Fruit fly (Drosophila melanogaster): ENCODE results near the gene CG7536.
A peak's percentile ranks its signal among the peaks of the same experiment; 100 is the strongest.

Gene CG7536

dm6 chrX:18091159-18091676 is 2.9 kb upstream of the CG7536 start, which contains the start of gene scu:
TSS of gene scu (plus strand) at chrX:18091259.
- TF ChIP-seq Abd-B (GFP tag; optimal IDR thresholded peaks at IDR 0.05) (no peak), Rel (GFP tag; optimal IDR thresholded peaks at IDR 0.05) (peak; percentile 39), Rel (tag; optimal IDR thresholded peaks at IDR 0.05) (peak; percentile 74), Sp1 (GFP tag; optimal IDR thresholded peaks at IDR 0.05) (peak; percentile 17), fru (GFP tag; optimal IDR thresholded peaks at IDR 0.05) (no peak), Hnf4 (GFP tag; optimal IDR thresholded peaks at IDR 0.05) (peak; percentile 90)

- TF ChIP-seq Rel (GFP tag; optimal IDR thresholded peaks at IDR 0.05) (no peak), Rel (tag; optimal IDR thresholded peaks at IDR 0.05) (peak; percentile 79), CG32264 (GFP tag; optimal IDR thresholded peaks at IDR 0.05) (no peak)
Measured at dm6 chrX:18090333-18090732, 2.0 kb upstream of the CG7536 start, which contains the start of gene Swt1. TSS of gene Swt1 (minus strand) at chrX:18090509.

- TF ChIP-seq jim (GFP tag; optimal IDR thresholded peaks at IDR 0.05): no peak
- TF ChIP-seq Dfd (GFP tag; optimal IDR thresholded peaks at IDR 0.05): no peak
- no peak for TF ChIP-seq Vsx2 (GFP tag; optimal IDR thresholded peaks at IDR 0.05; ENCODE audit: partially characterized antibody)
- no peak for TF ChIP-seq tai (GFP tag; optimal IDR thresholded peaks at IDR 0.05)
- TF ChIP-seq rgr (GFP tag; optimal IDR thresholded peaks at IDR 0.05): peak; percentile 83
- TF ChIP-seq Jra (GFP tag; optimal IDR thresholded peaks at IDR 0.05): peak; percentile 80
- peak; percentile 90 for TF ChIP-seq h (GFP tag; optimal IDR thresholded peaks at IDR 0.05)
- TF ChIP-seq dmrt93B (GFP tag; optimal IDR thresholded peaks at IDR 0.05): peak; percentile 65
- peak; percentile 70 for TF ChIP-seq psq (GFP tag; optimal IDR thresholded peaks at IDR 0.05)
- TF ChIP-seq usp (GFP tag; optimal IDR thresholded peaks at IDR 0.05): no peak
- TF ChIP-seq Dif (GFP tag; optimal IDR thresholded peaks at IDR 0.05; ENCODE audit: partially characterized antibody): no peak
- no peak for TF ChIP-seq dl (GFP tag; optimal IDR thresholded peaks at IDR 0.05; ENCODE audit: insufficient read depth in 1 of 2, partially characterized antibody in 2 of 2)
- TF ChIP-seq Rel (GFP tag; optimal IDR thresholded peaks at IDR 0.05): no peak
- TF ChIP-seq Rel (tag; optimal IDR thresholded peaks at IDR 0.05): peak; percentile 56
- peak in 1 of 2 experiments; percentile 88 for TF ChIP-seq foxo (GFP tag; optimal IDR thresholded peaks at IDR 0.05)
- no peak for TF ChIP-seq Hr78 (GFP tag; optimal IDR thresholded peaks at IDR 0.05)
- peak; percentile 76 for TF ChIP-seq CG9705 (GFP tag; optimal IDR thresholded peaks at IDR 0.05)
- peak; percentile 83 for TF ChIP-seq ey (GFP tag; optimal IDR thresholded peaks at IDR 0.05)
- no peak for TF ChIP-seq N (GFP tag; optimal IDR thresholded peaks at IDR 0.05)
- peak; percentile 5 for TF ChIP-seq sage (GFP tag; optimal IDR thresholded peaks at IDR 0.05)
- peak; percentile 15 for TF ChIP-seq Myc (optimal IDR thresholded peaks at IDR 0.05)
- peak; percentile 85 for TF ChIP-seq fru (GFP tag; optimal IDR thresholded peaks at IDR 0.05)
- peak; percentile 79 for TF ChIP-seq br (GFP tag; optimal IDR thresholded peaks at IDR 0.05)
- TF ChIP-seq OdsH (GFP tag; optimal IDR thresholded peaks at IDR 0.05): peak; percentile 64
- peak; percentile 63 for TF ChIP-seq CG32264 (GFP tag; optimal IDR thresholded peaks at IDR 0.05)
- peak; percentile 83 for TF ChIP-seq woc (GFP tag; optimal IDR thresholded peaks at IDR 0.05)
- no peak for TF ChIP-seq pan (optimal IDR thresholded peaks at IDR 0.05)
- no peak for TF ChIP-seq CrebA (GFP tag; optimal IDR thresholded peaks at IDR 0.05; ENCODE audit: borderline replicate concordance)
- TF ChIP-seq sv (GFP tag; optimal IDR thresholded peaks at IDR 0.05): peak; percentile 86
- TF ChIP-seq dsf (GFP tag; optimal IDR thresholded peaks at IDR 0.05; ENCODE audit: borderline replicate concordance): peak; percentile 54
- TF ChIP-seq Hnf4 (GFP tag; optimal IDR thresholded peaks at IDR 0.05): peak; percentile 85
- TF ChIP-seq brk (GFP tag; optimal IDR thresholded peaks at IDR 0.05): no peak
- TF ChIP-seq Abd-B (GFP tag; optimal IDR thresholded peaks at IDR 0.05): no peak
- peak; percentile 60 for TF ChIP-seq GATAd (GFP tag; optimal IDR thresholded peaks at IDR 0.05)
- no peak for TF ChIP-seq lola (GFP tag; optimal IDR thresholded peaks at IDR 0.05)
- no peak for TF ChIP-seq Mio (GFP tag; optimal IDR thresholded peaks at IDR 0.05)
- TF ChIP-seq HLH106 (tag; optimal IDR thresholded peaks at IDR 0.05): peak; percentile 86
- TF ChIP-seq Sp1 (GFP tag; optimal IDR thresholded peaks at IDR 0.05): peak; percentile 76
- TF ChIP-seq Hr83 (GFP tag; optimal IDR thresholded peaks at IDR 0.05; ENCODE audit: poor library complexity, severe bottlenecking): no peak
Measured at dm6 chrX:18085470-18085797, 2.9 kb downstream of the CG7536 start, which contains the start of gene Ada3. TSS of gene Ada3 (plus strand) at chrX:18085761.

All from whole organism, wandering third instar larva.